Worm (Caenorhabditis elegans): ENCODE measurements around the gene clec-54.

ce11 chrV:14522514-14522913 lies 45.8 kb downstream of the clec-54 start, which contains the start of gene C53A5.16:
- TF ChIP-seq ceh-36 (tag; optimal IDR thresholded peaks at IDR 0.05) (no peak), ama-1 (optimal IDR thresholded peaks at IDR 0.05) (no peak), ets-7 (tag; optimal IDR thresholded peaks at IDR 0.05) (no peak), B0310.2 (tag; optimal IDR thresholded peaks at IDR 0.05) (no peak)

Data from whole organism, early embryonic.